Worm (Caenorhabditis elegans) whole organism, late embryonic: ENCODE data around the gene H29C22.1.

Experiments used
- C38D4.7 ChIP-seq: fragments of 200-800 bp; sonication (Bioruptor generic); optimal IDR thresholded peaks from 2 replicates; lab custom pipeline; 2018; ENCODE audit warnings: mild to moderate bottlenecking, missing genetic modification characterization, moderate library complexity, missing compliant biosample characterization
- K02D7.2 ChIP-seq: sonication (generic microtip); optimal IDR thresholded peaks from 2 replicates; lab custom pipeline; 2017; ENCODE audit warnings: mild to moderate bottlenecking, missing genetic modification characterization, missing compliant biosample characterization
- ahr-1 ChIP-seq: sonication (generic microtip); optimal IDR thresholded peaks from 2 replicates; lab custom pipeline; 2016; ENCODE audit warnings: missing genetic modification characterization, missing compliant biosample characterization
- ceh-14 ChIP-seq: sonication (generic microtip); optimal IDR thresholded peaks from 2 replicates; lab custom pipeline; 2016; ENCODE audit warnings: missing genotype, missing genetic modification characterization, missing compliant biosample characterization
- ceh-2 ChIP-seq: sonication (generic microtip); optimal IDR thresholded peaks from 2 replicates; lab custom pipeline; 2016; ENCODE audit warnings: missing genotype, missing genetic modification characterization, missing compliant biosample characterization
- ceh-34 ChIP-seq: sonication (generic microtip); optimal IDR thresholded peaks from 2 replicates; lab custom pipeline; 2016; ENCODE audit warnings: mild to moderate bottlenecking, missing genetic modification characterization, missing compliant biosample characterization
- ceh-45 ChIP-seq: fragments of 200-800 bp; sonication (Bioruptor generic); IDR thresholded peaks from 2 replicates; pipeline ENCODE4 v1.3.6; 2022; ENCODE audit warnings: missing genetic modification reagents, missing genetic modification characterization, missing compliant biosample characterization
- ceh-48 ChIP-seq: sonication (generic microtip); optimal IDR thresholded peaks from 2 replicates; lab custom pipeline; 2016; ENCODE audit warnings: missing genetic modification characterization, inconsistent platforms, missing compliant biosample characterization
- ceh-6 ChIP-seq: fragments of 200-800 bp; sonication (Bioruptor generic); optimal IDR thresholded peaks from 2 replicates; lab custom pipeline; 2018; ENCODE audit warnings: mild to moderate bottlenecking, missing genetic modification characterization, missing compliant biosample characterization
- ceh-9 ChIP-seq: sonication (generic microtip); optimal IDR thresholded peaks from 2 replicates; lab custom pipeline; 2016; ENCODE audit warnings: mild to moderate bottlenecking, missing genetic modification characterization, inconsistent platforms, missing compliant biosample characterization
- elt-4 ChIP-seq: sonication (generic microtip); optimal IDR thresholded peaks from 2 replicates; lab custom pipeline; 2016; ENCODE audit warnings: missing genetic modification characterization, missing compliant biosample characterization
- ets-4 ChIP-seq: sonication (generic microtip); optimal IDR thresholded peaks from 2 replicates; lab custom pipeline; 2016; ENCODE audit warnings: missing genetic modification characterization, missing compliant biosample characterization
- eyg-1 ChIP-seq: sonication (generic microtip); optimal IDR thresholded peaks from 2 replicates; lab custom pipeline; 2016; ENCODE audit warnings: missing genotype, missing genetic modification characterization, missing compliant biosample characterization
- fkh-10 ChIP-seq: fragments of 150-350 bp; optimal IDR thresholded peaks from 2 replicates; lab custom pipeline; 2014; ENCODE audit warnings: missing biosample characterization, missing genetic modification reagents, missing genetic modification characterization
- fkh-6 ChIP-seq: sonication (generic microtip); optimal IDR thresholded peaks from 2 replicates; lab custom pipeline; 2016; ENCODE audit warnings: missing genetic modification characterization, missing compliant biosample characterization
- gmeb-2 ChIP-seq: sonication (generic microtip); optimal IDR thresholded peaks from 2 replicates; lab custom pipeline; 2016; ENCODE audit warnings: missing genetic modification characterization, inconsistent platforms, missing compliant biosample characterization
- hlh-30 ChIP-seq: sonication (generic microtip); optimal IDR thresholded peaks from 2 replicates; lab custom pipeline; 2017; ENCODE audit warnings: antibody characterized with exemption, missing genetic modification characterization, missing compliant biosample characterization; ENCODE audit not compliant: insufficient read depth
- hlh-8 ChIP-seq: sonication (generic microtip); optimal IDR thresholded peaks from 2 replicates; lab custom pipeline; 2016; ENCODE audit warnings: missing genotype, missing genetic modification characterization, missing compliant biosample characterization
- lim-6 ChIP-seq: sonication (generic microtip); optimal IDR thresholded peaks from 2 replicates; lab custom pipeline; 2016; ENCODE audit warnings: missing genetic modification characterization, missing compliant biosample characterization
- lin-11 ChIP-seq: fragments of 200-800 bp; sonication (Bioruptor generic); optimal IDR thresholded peaks from 2 replicates; lab custom pipeline; 2018; ENCODE audit warnings: mild to moderate bottlenecking, missing genetic modification characterization, missing compliant biosample characterization
- nfya-1 ChIP-seq: sonication (generic microtip); optimal IDR thresholded peaks from 2 replicates; lab custom pipeline; 2017; ENCODE audit warnings: missing genetic modification characterization, mild to moderate bottlenecking, missing compliant biosample characterization, antibody characterized with exemption, moderate library complexity
- npax-4 ChIP-seq: sonication (generic microtip); optimal IDR thresholded peaks from 2 replicates; lab custom pipeline; 2016; ENCODE audit warnings: missing genetic modification characterization, missing compliant biosample characterization
- odd-2 ChIP-seq: sonication (generic microtip); optimal IDR thresholded peaks from 2 replicates; lab custom pipeline; 2017; ENCODE audit warnings: antibody characterized with exemption, mild to moderate bottlenecking, missing genetic modification characterization, missing compliant biosample characterization
- pat-9 ChIP-seq: fragments of 200-800 bp; sonication (Bioruptor generic); optimal IDR thresholded peaks from 2 replicates; lab custom pipeline; 2018; ENCODE audit warnings: mild to moderate bottlenecking, missing genetic modification characterization, moderate library complexity, missing compliant biosample characterization
- pha-4 ChIP-seq: fragments of 150-350 bp; optimal IDR thresholded peaks from 2 replicates; lab custom pipeline; 2018; ENCODE audit warnings: missing biosample characterization, missing genetic modification reagents, missing genetic modification characterization
- rnt-1 ChIP-seq: sonication (generic microtip); optimal IDR thresholded peaks from 2 replicates; lab custom pipeline; 2016; ENCODE audit warnings: missing genetic modification characterization, missing compliant biosample characterization
- sdc-2 ChIP-seq: sonication (generic microtip); optimal IDR thresholded peaks from 2 replicates; lab custom pipeline; 2016; ENCODE audit warnings: missing genotype, missing genetic modification characterization, missing compliant biosample characterization
- sox-2 ChIP-seq: fragments of 200-800 bp; sonication (Bioruptor generic); IDR thresholded peaks from 2 replicates; pipeline ENCODE4 v1.3.6; 2022; ENCODE audit warnings: missing genetic modification reagents, missing genetic modification characterization, missing compliant biosample characterization
- sox-4 ChIP-seq: sonication (generic microtip); optimal IDR thresholded peaks from 2 replicates; lab custom pipeline; 2017; ENCODE audit warnings: mild to moderate bottlenecking, missing genetic modification characterization, inconsistent platforms, missing compliant biosample characterization
- tbx-2 ChIP-seq: sonication (generic microtip); optimal IDR thresholded peaks from 2 replicates; lab custom pipeline; 2016; ENCODE audit warnings: missing genetic modification characterization, missing compliant biosample characterization
- ttx-3 ChIP-seq: sonication (generic microtip); optimal IDR thresholded peaks from 2 replicates; lab custom pipeline; 2016; ENCODE audit warnings: missing genetic modification reagents, missing genetic modification characterization, missing compliant biosample characterization
- unc-55 ChIP-seq: sonication (generic microtip); optimal IDR thresholded peaks from 2 replicates; lab custom pipeline; 2017; ENCODE audit warnings: missing biosample characterization, missing genetic modification reagents, missing genetic modification characterization
- zip-5 ChIP-seq: sonication (generic microtip); optimal IDR thresholded peaks from 2 replicates; lab custom pipeline; 2016; ENCODE audit warnings: missing genetic modification characterization, missing compliant biosample characterization

H29C22.1 gene

DNA sequence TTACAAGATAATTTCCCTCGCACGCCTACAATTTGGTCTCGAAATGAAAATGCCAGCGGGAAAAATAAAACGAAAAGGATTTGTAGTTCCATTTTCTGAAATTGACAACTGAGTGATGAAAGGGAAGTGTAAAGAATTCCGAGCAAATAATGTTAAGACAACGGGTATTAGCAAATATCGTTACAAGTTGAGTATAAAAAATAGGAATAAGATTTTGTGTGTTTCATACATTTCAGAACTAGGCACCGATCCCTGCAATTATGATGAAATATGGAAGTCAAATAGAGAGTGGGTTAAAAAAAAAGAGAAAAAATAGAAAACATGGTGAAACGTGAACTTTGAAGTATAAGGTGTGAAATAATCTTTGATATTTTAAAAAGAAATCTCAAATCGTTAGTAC is 3.3 kb upstream of the H29C22.1 start, which contains the start of gene ttr-38:
ttr-38 (minus strand) TSS at position 101 of the 400 bp plus-strand sequence.
- no peak for TF ChIP-seq hlh-8 (tag; lab: Kevin White, UChicago)
- TF ChIP-seq ceh-34 (tag; lab: Kevin White, UChicago): no peak
- TF ChIP-seq C38D4.7 (GFP tag; lab: Kevin White, UChicago): no peak
- no peak for TF ChIP-seq zip-5 (tag; lab: Kevin White, UChicago)
- no peak for TF ChIP-seq K02D7.2 (tag; lab: Kevin White, UChicago)
- no peak for TF ChIP-seq eyg-1 (tag; lab: Kevin White, UChicago)
- no peak for TF ChIP-seq ahr-1
- TF ChIP-seq ceh-2 (tag; lab: Kevin White, UChicago): no peak
- no peak for TF ChIP-seq odd-2 (tag; lab: Kevin White, UChicago)
- TF ChIP-seq, all 69 proteins: peak for 0

DNA sequence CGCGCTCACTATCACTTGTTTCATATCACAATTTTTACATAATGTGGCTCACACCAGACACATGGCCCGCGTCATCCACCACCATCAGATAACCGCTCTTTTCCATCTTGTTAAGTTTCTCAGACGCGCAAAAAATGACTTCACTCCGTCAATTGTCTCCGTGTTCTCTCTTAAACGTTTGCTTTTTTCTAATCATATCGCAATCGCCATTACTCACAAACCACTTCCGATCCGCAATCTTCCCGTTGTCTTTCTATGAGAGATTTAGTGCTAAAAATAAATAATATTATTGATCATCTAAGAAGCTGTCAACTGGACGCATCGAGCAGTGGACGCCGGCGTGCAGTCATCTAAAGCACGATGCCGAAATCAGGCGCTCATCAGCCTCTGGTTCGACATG is 7.7 kb downstream of the H29C22.1 start, which contains the start of gene tmc-2:
tmc-2 (plus strand) TSS at position 301 of the 400 bp plus-strand sequence.
- TF ChIP-seq ceh-14 (tag; lab: Kevin White, UChicago) (no peak), sox-2 (GFP tag; lab: Robert Waterston, UW) (no peak), npax-4 (no peak), sdc-2 (tag; lab: Kevin White, UChicago) (no peak), ceh-34 (tag; lab: Kevin White, UChicago) (no peak)

DNA sequence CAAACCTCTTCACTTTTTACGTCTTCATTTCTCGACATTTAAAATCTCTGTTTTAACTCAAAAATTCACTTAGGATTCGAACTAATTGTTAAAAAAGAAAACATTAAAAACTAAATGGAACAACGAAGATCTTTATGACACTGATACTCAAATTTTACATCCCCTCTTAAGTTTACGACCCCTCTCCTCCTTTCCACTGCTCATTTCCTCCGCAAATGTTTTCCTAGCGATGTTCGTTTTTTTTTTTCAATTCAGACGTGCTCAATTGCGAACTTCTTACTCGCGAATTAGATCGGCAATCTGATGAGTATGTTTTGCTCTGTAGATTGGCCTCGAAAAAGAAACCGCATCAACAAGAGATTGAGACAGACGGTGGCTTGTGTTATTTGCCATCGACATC is 8.4 kb downstream of the H29C22.1 start:
- TF ChIP-seq ceh-6 (GFP tag; lab: Kevin White, UChicago) (no peak), fkh-6 (tag; lab: Kevin White, UChicago) (no peak)
- TF ChIP-seq, all 69 proteins: peak for 0

DNA sequence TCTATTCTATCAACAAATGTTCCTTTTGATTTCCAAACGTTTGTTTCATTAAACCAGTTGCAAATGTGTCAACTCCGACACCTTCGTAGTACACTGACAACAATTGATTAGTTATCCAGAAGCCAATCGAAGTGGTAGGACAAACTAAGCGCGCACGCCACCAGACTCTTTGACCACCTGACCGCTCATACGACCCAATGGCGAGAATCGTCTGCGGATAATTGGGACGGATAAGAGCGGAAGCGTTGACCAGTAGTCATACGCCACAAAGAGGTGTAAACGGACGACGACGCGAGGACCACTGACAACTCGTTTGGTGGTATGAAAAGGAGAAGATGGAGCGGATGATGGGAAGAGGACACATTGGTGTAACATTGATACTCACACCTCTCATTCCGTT is 10.7 kb downstream of the H29C22.1 start:
- TF ChIP-seq pha-4 (no peak), fkh-10 (GFP tag; lab: Kevin White, UChicago) (no peak), K02D7.2 (tag; lab: Kevin White, UChicago) (no peak), ceh-14 (tag; lab: Kevin White, UChicago) (no peak), elt-4 (tag; lab: Kevin White, UChicago) (no peak), lim-6 (tag; lab: Kevin White, UChicago) (no peak), tbx-2 (tag; lab: Kevin White, UChicago) (peak; percentile 17), rnt-1 (tag; lab: Kevin White, UChicago) (peak; percentile 39), gmeb-2 (tag; lab: Kevin White, UChicago) (no peak), nfya-1 (tag; lab: Kevin White, UChicago) (peak; percentile 19), unc-55 (GFP tag; lab: Kevin White, UChicago) (peak; percentile 20), hlh-30 (tag; lab: Kevin White, UChicago) (peak; percentile 26), pat-9 (tag; lab: Kevin White, UChicago) (peak; percentile 3), lin-11 (tag; lab: Kevin White, UChicago) (no peak), ets-4 (tag; lab: Kevin White, UChicago) (no peak)
- TF ChIP-seq, all 69 proteins: peak for 6

DNA sequence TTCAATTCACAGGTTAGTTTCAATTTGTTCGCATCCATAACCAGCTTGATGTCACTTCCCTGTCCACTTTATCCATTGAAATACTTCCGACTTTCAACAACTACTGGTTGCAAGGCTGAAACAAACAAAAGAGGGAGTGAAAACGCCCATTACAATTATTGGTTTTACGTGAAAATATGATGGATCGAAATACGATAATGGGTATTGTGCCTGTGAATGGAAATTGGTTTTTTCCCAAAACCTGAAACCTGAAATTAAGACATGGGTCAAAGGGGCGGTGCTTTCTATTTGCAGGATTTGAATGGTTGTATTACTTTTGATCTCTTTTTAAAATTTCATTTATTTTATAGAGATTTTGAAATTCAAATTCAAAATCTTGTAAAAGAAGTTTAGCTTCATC is 12.3 kb downstream of the H29C22.1 start, which contains the start of gene B0416.2:
B0416.2 (plus strand) TSS at position 301 of the 400 bp plus-strand sequence.
- TF ChIP-seq ceh-48 (tag; lab: Kevin White, UChicago): no peak
- TF ChIP-seq lin-11 (tag; lab: Kevin White, UChicago): no peak
- TF ChIP-seq ttx-3 (tag; lab: Kevin White, UChicago): no peak
- no peak for TF ChIP-seq hlh-8 (tag; lab: Kevin White, UChicago)
- no peak for TF ChIP-seq ceh-9 (tag; lab: Kevin White, UChicago)
- TF ChIP-seq ceh-45 (GFP tag; lab: Robert Waterston, UW): no peak
- TF ChIP-seq sox-4: no peak
